Fruit fly (Drosophila melanogaster) whole organism, embryonic: Measurements from ENCODE around the gene Dhc93AB.

Experiments used
- Atf-2 ChIP-seq: fragments of 200-800 bp; sonication (Bioruptor generic); optimal IDR thresholded peaks from 2 replicates; lab custom pipeline; 2016; ENCODE audit warnings: missing biosample characterization, missing genetic modification characterization
- CG10209 ChIP-seq: fragments of 200-800 bp; sonication (Bioruptor generic); optimal IDR thresholded peaks from 3 replicates; lab custom pipeline; 2017; ENCODE audit warnings: missing biosample characterization, mild to moderate bottlenecking, missing genetic modification characterization, missing genetic modification reagents
- CG10543 ChIP-seq: fragments of 200-800 bp; sonication (Bioruptor generic); optimal IDR thresholded peaks from 3 replicates; lab custom pipeline; 2017; ENCODE audit warnings: missing biosample characterization, mild to moderate bottlenecking, missing genetic modification characterization, moderate library complexity
- CG11695 ChIP-seq: fragments of 200-800 bp; sonication (Bioruptor generic); IDR thresholded peaks from 3 replicates; pipeline ENCODE4 v1.3.6; 2022; ENCODE audit warnings: missing biosample characterization, missing genetic modification characterization
- CG14965 ChIP-seq: fragments of 200-800 bp; sonication (Bioruptor generic); optimal IDR thresholded peaks from 2 replicates; lab custom pipeline; 2016; ENCODE audit warnings: missing biosample characterization, missing genetic modification characterization, borderline replicate concordance
- CG15011 ChIP-seq: fragments of 200-800 bp; sonication (Bioruptor generic); optimal IDR thresholded peaks from 3 replicates; lab custom pipeline; 2018; ENCODE audit warnings: missing biosample characterization, mild to moderate bottlenecking, missing genetic modification characterization
- CG15269 ChIP-seq: fragments of 200-800 bp; sonication (Bioruptor generic); optimal IDR thresholded peaks from 2 replicates; lab custom pipeline; 2018; ENCODE audit warnings: missing biosample characterization, mild to moderate bottlenecking, missing genetic modification characterization, moderate library complexity
- CG32767 ChIP-seq: fragments of 200-800 bp; sonication (Bioruptor generic); IDR thresholded peaks from 2 replicates; pipeline ENCODE4 v1.3.6; 2022; ENCODE audit warnings: missing biosample characterization, missing genetic modification characterization
- CG3281 ChIP-seq: fragments of 200-800 bp; sonication (Bioruptor generic); optimal IDR thresholded peaks from 3 replicates; lab custom pipeline; 2017; ENCODE audit warnings: missing biosample characterization, mild to moderate bottlenecking, missing genetic modification characterization
- CG34224 ChIP-seq: fragments of 200-800 bp; sonication (Bioruptor generic); IDR thresholded peaks from 3 replicates; pipeline ENCODE4 v1.3.6; 2022; ENCODE audit warnings: missing biosample characterization, missing genetic modification characterization; ENCODE audit not compliant: partially characterized antibody
- CG4404 ChIP-seq: fragments of 200-800 bp; sonication (Bioruptor generic); IDR thresholded peaks from 2 replicates; pipeline ENCODE4 v1.3.6; 2022; ENCODE audit warnings: missing biosample characterization, missing genetic modification characterization
- CG6791 ChIP-seq: fragments of 200-800 bp; sonication (Bioruptor generic); IDR thresholded peaks from 3 replicates; pipeline ENCODE4 v1.3.6; 2022; ENCODE audit warnings: missing biosample characterization, missing genetic modification characterization; ENCODE audit not compliant: partially characterized antibody
- CG8089 ChIP-seq: fragments of 200-800 bp; sonication (Bioruptor generic); optimal IDR thresholded peaks from 3 replicates; lab custom pipeline; 2016; ENCODE audit warnings: missing biosample characterization, missing genetic modification characterization
- CG8281 ChIP-seq: fragments of 200-800 bp; sonication (Bioruptor generic); optimal IDR thresholded peaks from 2 replicates; lab custom pipeline; 2018; ENCODE audit warnings: missing biosample characterization, mild to moderate bottlenecking, missing genetic modification characterization, moderate library complexity
- CG8944 ChIP-seq: fragments of 200-800 bp; sonication (Bioruptor generic); optimal IDR thresholded peaks from 3 replicates; lab custom pipeline; 2016; ENCODE audit warnings: missing biosample characterization, missing genetic modification characterization
- CTCF ChIP-seq: fragments of 200-800 bp; sonication (Bioruptor generic); optimal IDR thresholded peaks from 2 replicates; lab custom pipeline; 2017; ENCODE audit warnings: missing biosample characterization, mild to moderate bottlenecking, missing genetic modification characterization, moderate library complexity
- CrebB ChIP-seq: fragments of 200-800 bp; sonication (Bioruptor generic); optimal IDR thresholded peaks from 3 replicates; lab custom pipeline; 2018; ENCODE audit warnings: missing biosample characterization, mild to moderate bottlenecking, missing genetic modification characterization
- Drgx ChIP-seq: fragments of 200-800 bp; sonication (Bioruptor generic); IDR thresholded peaks from 2 replicates; pipeline ENCODE4 v1.3.6; 2022; ENCODE audit warnings: missing biosample characterization, missing genetic modification characterization
- ERR ChIP-seq: fragments of 200-800 bp; sonication (Bioruptor generic); optimal IDR thresholded peaks from 2 replicates; lab custom pipeline; 2016; ENCODE audit warnings: missing biosample characterization, missing genetic modification characterization
- Ets65A ChIP-seq: fragments of 200-800 bp; sonication (Bioruptor generic); peaks from one replicate; lab custom pipeline; 2016; ENCODE audit warnings: missing biosample characterization, missing genetic modification characterization
- MTF-1 ChIP-seq: fragments of 200-800 bp; sonication (Bioruptor generic); optimal IDR thresholded peaks from 2 replicates; lab custom pipeline; 2018; ENCODE audit warnings: missing biosample characterization, mild to moderate bottlenecking, missing genetic modification characterization, borderline replicate concordance
- Scr ChIP-seq: fragments of 200-800 bp; sonication (Bioruptor generic); IDR thresholded peaks from 2 replicates; pipeline ENCODE4 v1.3.6; 2022; ENCODE audit warnings: missing biosample characterization, missing genetic modification characterization; ENCODE audit not compliant: partially characterized antibody
- Sry-β ChIP-seq: fragments of 200-800 bp; sonication (Bioruptor generic); optimal IDR thresholded peaks from 2 replicates; lab custom pipeline; 2018; ENCODE audit warnings: missing biosample characterization, mild to moderate bottlenecking, missing genetic modification characterization, moderate library complexity
- Vsx1 ChIP-seq: fragments of 200-800 bp; sonication (Bioruptor generic); optimal IDR thresholded peaks from 2 replicates; lab custom pipeline; 2017; ENCODE audit warnings: missing biosample characterization, mild to moderate bottlenecking, missing genetic modification characterization, missing genetic modification reagents
- Xrp1 ChIP-seq: fragments of 200-800 bp; sonication (Bioruptor generic); IDR thresholded peaks from 2 replicates; pipeline ENCODE4 v1.3.6; 2022; ENCODE audit warnings: missing biosample characterization, missing genetic modification characterization
- az2 ChIP-seq: fragments of 200-800 bp; sonication (Bioruptor generic); optimal IDR thresholded peaks from 3 replicates; lab custom pipeline; 2016; ENCODE audit warnings: missing biosample characterization, missing genetic modification characterization
- cato ChIP-seq: fragments of 200-800 bp; sonication (Bioruptor generic); optimal IDR thresholded peaks from 2 replicates; lab custom pipeline; 2016; ENCODE audit warnings: missing biosample characterization, missing genetic modification characterization, borderline replicate concordance
- corto ChIP-seq: fragments of 200-800 bp; sonication (Bioruptor generic); optimal IDR thresholded peaks from 2 replicates; lab custom pipeline; 2016; ENCODE audit warnings: missing biosample characterization, mild to moderate bottlenecking, missing genetic modification characterization, moderate library complexity
- crc ChIP-seq: fragments of 200-800 bp; sonication (Bioruptor generic); optimal IDR thresholded peaks from 2 replicates; lab custom pipeline; 2016; ENCODE audit warnings: missing biosample characterization, missing genetic modification characterization
- crp ChIP-seq, 2 experiments: fragments of 200-800 bp; sonication (Bioruptor generic); optimal IDR thresholded peaks; 2 replicates in 1 of 2; 3 replicates in 1 of 2; lab custom pipeline; 2017; ENCODE audit warnings: missing biosample characterization in 2 of 2, missing genetic modification characterization in 2 of 2, mild to moderate bottlenecking in 1 of 2, moderate library complexity in 1 of 2
- ems ChIP-seq: fragments of 200-800 bp; sonication (Bioruptor generic); optimal IDR thresholded peaks from 3 replicates; lab custom pipeline; 2016; ENCODE audit warnings: missing biosample characterization, missing genetic modification characterization
- gfzf ChIP-seq: fragments of 200-800 bp; sonication (Bioruptor generic); optimal IDR thresholded peaks from 2 replicates; lab custom pipeline; 2016; ENCODE audit warnings: missing biosample characterization, mild to moderate bottlenecking, missing genetic modification characterization, moderate library complexity
- grn ChIP-seq: fragments of 200-800 bp; sonication (Bioruptor generic); optimal IDR thresholded peaks from 3 replicates; lab custom pipeline; 2017; ENCODE audit warnings: missing biosample characterization, missing genetic modification characterization
- insv ChIP-seq, 2 experiments: fragments of 200-800 bp; sonication (Bioruptor generic); optimal IDR thresholded peaks; 3 replicates each; lab custom pipeline; 2016 to 2018; ENCODE audit warnings: missing biosample characterization in 2 of 2, missing genetic modification characterization in 2 of 2
- jumu ChIP-seq: fragments of 200-800 bp; sonication (Bioruptor generic); optimal IDR thresholded peaks from 3 replicates; lab custom pipeline; 2016; ENCODE audit warnings: missing biosample characterization, missing genetic modification characterization
- ken ChIP-seq: fragments of 200-800 bp; sonication (Bioruptor generic); IDR thresholded peaks from 3 replicates; pipeline ENCODE4 v1.3.6; 2022; ENCODE audit warnings: missing biosample characterization, missing genetic modification characterization
- knrl ChIP-seq: fragments of 200-800 bp; sonication (Bioruptor generic); IDR thresholded peaks from 3 replicates; pipeline ENCODE4 v1.3.6; 2022; ENCODE audit warnings: missing biosample characterization, missing genetic modification characterization; ENCODE audit not compliant: partially characterized antibody
- lilli ChIP-seq: fragments of 200-800 bp; sonication (Bioruptor generic); optimal IDR thresholded peaks from 3 replicates; lab custom pipeline; 2016; ENCODE audit warnings: missing biosample characterization, missing genetic modification characterization
- nerfin-1 ChIP-seq: fragments of 200-800 bp; sonication (Bioruptor generic); optimal IDR thresholded peaks from 3 replicates; lab custom pipeline; 2019; ENCODE audit warnings: missing biosample characterization, mild to moderate bottlenecking, missing genetic modification characterization, moderate library complexity
- onecut ChIP-seq: fragments of 200-800 bp; sonication (Bioruptor generic); IDR thresholded peaks from 2 replicates; pipeline ENCODE4 v1.3.6; 2022; ENCODE audit warnings: missing biosample characterization, missing genetic modification characterization
- rib ChIP-seq: fragments of 200-800 bp; sonication (Bioruptor generic); IDR thresholded peaks from 2 replicates; pipeline ENCODE4 v1.3.6; 2022; ENCODE audit warnings: missing biosample characterization, missing genetic modification characterization
- salm ChIP-seq: fragments of 200-800 bp; sonication (Bioruptor generic); optimal IDR thresholded peaks from 2 replicates; lab custom pipeline; 2018; ENCODE audit warnings: missing biosample characterization, mild to moderate bottlenecking, missing genetic modification characterization
- sens ChIP-seq: fragments of 200-800 bp; sonication (Bioruptor generic); peaks from one replicate; lab custom pipeline; 2016; ENCODE audit warnings: missing biosample characterization, missing genetic modification characterization
- slp2 ChIP-seq: fragments of 200-800 bp; sonication (Bioruptor generic); optimal IDR thresholded peaks from 2 replicates; lab custom pipeline; 2016; ENCODE audit warnings: missing biosample characterization, missing genetic modification characterization
- sug ChIP-seq: fragments of 200-800 bp; optimal IDR thresholded peaks from 2 replicates; lab custom pipeline; 2019; ENCODE audit warnings: missing biosample characterization, mild to moderate bottlenecking, missing genetic modification characterization, moderate library complexity
- trh ChIP-seq: fragments of 200-800 bp; sonication (Bioruptor generic); optimal IDR thresholded peaks from 2 replicates; lab custom pipeline; 2016; ENCODE audit warnings: missing biosample characterization, missing genetic modification characterization
- zfh1 ChIP-seq: fragments of 200-800 bp; sonication (Bioruptor generic); IDR thresholded peaks from 3 replicates; pipeline ENCODE4 v1.3.6; 2022; ENCODE audit warnings: missing biosample characterization, missing genetic modification characterization

Dhc93AB gene

DNA sequence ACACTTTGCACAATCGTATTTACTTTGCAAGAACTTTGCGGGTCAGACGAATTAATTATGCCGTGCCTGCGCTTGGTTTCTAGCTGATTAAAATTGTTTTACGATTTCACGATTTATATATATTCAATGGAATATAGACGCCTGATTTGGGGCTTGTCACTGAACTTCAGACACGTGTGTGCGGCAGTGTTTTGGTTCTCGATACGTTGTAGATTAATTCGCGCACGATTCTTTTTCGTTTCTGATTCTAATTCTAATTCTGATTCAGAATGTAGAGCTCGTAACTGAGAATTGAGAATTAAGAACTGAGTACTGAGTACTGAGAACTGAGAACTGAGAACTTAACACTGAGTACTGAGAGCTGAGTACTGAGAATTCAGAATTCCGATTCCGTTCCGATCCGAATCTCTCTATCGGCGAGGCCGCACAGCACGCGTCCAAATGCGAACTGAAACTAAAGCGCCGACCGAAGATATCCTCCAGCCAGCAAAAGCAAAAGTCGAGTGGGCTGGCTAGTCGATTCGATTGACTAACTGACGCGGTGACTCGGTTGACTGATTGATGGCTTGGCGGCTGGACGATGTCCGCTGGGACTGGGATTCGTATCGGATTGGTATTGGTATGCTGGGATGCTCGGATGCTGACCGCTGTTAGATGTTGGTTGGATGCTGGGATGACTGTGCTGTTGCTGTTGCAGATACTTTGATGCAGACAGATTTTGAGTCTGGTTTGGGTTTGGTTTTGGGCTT, 19.4 kb downstream of the Dhc93AB start (continued):
- TF ChIP-seq ems (GFP tag; lab: Kevin White, UChicago) (no peak), onecut (GFP tag; lab: Robert Waterston, UW) (no peak), crp (GFP tag; optimal IDR thresholded peaks at IDR 0.05; lab: Kevin White, UChicago) (no peak), CG15011 (no peak), gfzf (GFP tag; lab: Kevin White, UChicago) (no peak), salm (tag; lab: Kevin White, UChicago) (no peak), CG32767 (GFP tag; lab: Robert Waterston, UW) (no peak), corto (GFP tag; lab: Kevin White, UChicago) (no peak), zfh1 (GFP tag; lab: Robert Waterston, UW) (no peak), Sry-β (no peak), CG15269 (no peak), Scr (GFP tag; lab: Robert Waterston, UW) (no peak), MTF-1 (no peak), sens (GFP tag; lab: Kevin White, UChicago) (peak; percentile 9), CG10543 (peak; percentile 22), CG8281 (tag; lab: Kevin White, UChicago) (peak; percentile 97), Drgx (GFP tag; lab: Robert Waterston, UW) (no peak), rib (GFP tag; lab: Robert Waterston, UW) (no peak), sug (tag; lab: Kevin White, UChicago) (peak; percentile 17)

DNA sequence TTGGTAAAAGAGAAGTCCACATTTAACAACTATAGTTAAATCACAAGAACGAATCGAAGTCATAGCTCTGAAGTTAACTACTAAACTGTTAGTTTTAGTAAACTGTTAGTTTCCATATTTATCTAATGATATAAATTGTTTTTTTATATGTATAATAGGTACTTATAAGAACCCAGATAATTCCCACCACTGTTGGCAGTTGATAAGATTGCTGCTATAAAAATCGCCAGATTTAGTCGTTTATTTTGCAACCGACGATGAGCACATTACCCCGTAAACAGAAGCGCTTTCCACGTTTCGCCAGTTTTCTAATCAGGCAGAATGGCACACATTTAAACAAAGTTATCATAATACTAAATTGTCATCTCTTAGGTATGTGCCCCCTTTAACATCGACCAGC, 23.2 kb downstream of the Dhc93AB start:
- no peak for TF ChIP-seq CG11695
- TF ChIP-seq Atf-2 (GFP tag; lab: Kevin White, UChicago): no peak
- TF ChIP-seq Ets65A (GFP tag; lab: Kevin White, UChicago): peak; percentile 50
- TF ChIP-seq slp2 (GFP tag; lab: Kevin White, UChicago): no peak

DNA sequence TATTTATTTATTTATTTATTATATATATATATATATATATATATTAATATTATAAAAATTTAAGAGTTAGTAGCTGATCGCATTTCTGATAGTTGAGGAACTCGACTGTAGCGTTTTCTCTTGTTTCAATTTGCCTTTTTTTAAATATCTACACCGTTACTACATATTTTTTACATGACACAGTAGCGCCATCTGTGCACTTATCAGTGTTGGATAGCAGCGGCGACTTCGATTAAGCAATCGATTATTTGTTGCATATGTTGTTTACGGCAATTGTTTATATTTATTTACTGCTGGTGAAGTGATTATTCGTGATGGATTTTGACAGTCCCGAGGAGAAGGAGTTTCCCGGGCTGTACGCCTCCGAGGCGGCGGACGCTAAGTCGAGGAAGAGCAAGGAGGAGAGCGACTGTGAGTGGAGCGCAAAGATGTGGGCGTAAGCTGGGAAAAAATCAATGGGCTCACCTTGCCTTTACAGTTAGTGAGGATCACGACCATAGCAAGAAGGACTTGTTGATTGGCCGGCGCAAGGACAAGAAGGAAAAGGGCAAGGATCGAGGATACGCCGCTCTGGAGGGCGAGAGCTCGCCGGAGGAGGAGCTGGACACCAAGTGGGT, 24.7 kb downstream of the Dhc93AB start, which contains the start of gene Rlip:
Rlip (plus strand) TSS at position 221 of the 617 bp plus-strand sequence.
- TF ChIP-seq CG14965: no peak
- TF ChIP-seq nerfin-1: no peak
- no peak for TF ChIP-seq cato (GFP tag; lab: Kevin White, UChicago)
- peak; percentile 19 for TF ChIP-seq CG3281 (GFP tag; lab: Kevin White, UChicago)
- TF ChIP-seq crc: no peak
- TF ChIP-seq lilli (GFP tag; lab: Kevin White, UChicago): peak; percentile 31
- TF ChIP-seq Vsx1 (GFP tag; lab: Kevin White, UChicago): no peak
- peak; percentile 44 for TF ChIP-seq CG8089 (GFP tag; lab: Kevin White, UChicago)
- TF ChIP-seq ken: peak; percentile 55; the same call in 2 of the 3 replicates
- TF ChIP-seq az2 (GFP tag; lab: Kevin White, UChicago): no peak
- no peak for TF ChIP-seq CG34224 (GFP tag; lab: Robert Waterston, UW)
- no peak for TF ChIP-seq CG4404 (GFP tag; lab: Robert Waterston, UW)
- peak; percentile 3 for TF ChIP-seq ERR (GFP tag; lab: Kevin White, UChicago)
- TF ChIP-seq grn (GFP tag; lab: Kevin White, UChicago): no peak
- peak; percentile 30 for TF ChIP-seq slp2 (GFP tag; lab: Kevin White, UChicago)
- peak; percentile 40; the same call in 1 of the 2 replicates for TF ChIP-seq Xrp1 (GFP tag; lab: Robert Waterston, UW)
- peak; percentile 82 for TF ChIP-seq CG6791 (GFP tag; lab: Robert Waterston, UW)
- TF ChIP-seq CrebB (tag; lab: Kevin White, UChicago): no peak
- TF ChIP-seq CTCF (GFP tag; lab: Kevin White, UChicago): peak; percentile 97
- TF ChIP-seq trh (GFP tag; lab: Kevin White, UChicago): no peak
- TF ChIP-seq CG15269: peak; percentile 9
- peak; percentile 66 for TF ChIP-seq knrl (GFP tag; lab: Robert Waterston, UW)
- TF ChIP-seq jumu (GFP tag; lab: Kevin White, UChicago): peak; percentile 52
- no peak for TF ChIP-seq insv (GFP tag; optimal IDR thresholded peaks at IDR 0.05; lab: Kevin White, UChicago)
- TF ChIP-seq CG10209 (GFP tag; lab: Kevin White, UChicago): peak; percentile 24
- TF ChIP-seq CG8944 (GFP tag; lab: Kevin White, UChicago): peak; percentile 60
